Worm (Caenorhabditis elegans) whole organism, L4/young adult: Measurements from ENCODE around the gene dct-11.

Experiments used
- W03F9.2 ChIP-seq: fragments of 150-350 bp; optimal IDR thresholded peaks from 2 replicates; lab custom pipeline; 2014; ENCODE audit warnings: missing biosample characterization, missing genetic modification characterization
- him-1 ChIP-seq: sonication (generic microtip); optimal IDR thresholded peaks from 2 replicates; lab custom pipeline; 2016; ENCODE audit warnings: missing genotype, missing genetic modification reagents, missing genetic modification characterization, missing compliant biosample characterization

DNA sequence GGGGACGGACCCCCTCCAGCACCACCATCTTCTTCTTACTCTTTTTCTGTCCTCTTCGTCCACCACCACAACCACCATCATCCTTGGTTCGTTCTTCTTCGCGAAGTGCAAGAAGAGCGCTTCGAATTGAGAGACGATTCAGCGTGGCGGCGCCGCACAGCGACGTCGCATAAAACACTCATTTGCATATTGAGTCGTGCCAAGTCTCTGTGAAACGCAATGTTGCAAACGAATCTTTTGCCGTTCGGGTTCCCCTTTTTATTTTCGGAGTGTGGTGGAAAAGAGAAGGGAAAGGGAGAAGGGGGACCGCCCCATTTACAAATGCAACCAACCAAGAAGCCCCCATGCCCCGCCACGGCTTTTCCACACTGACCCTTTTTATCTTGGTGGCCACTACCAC lies 23.2 kb downstream of the dct-11 start:
- TF ChIP-seq him-1 (tag; lab: Kevin White, UChicago) (peak; percentile 27), W03F9.2 (tag; lab: Kevin White, UChicago) (no peak)
